Fruit fly (Drosophila melanogaster) whole organism, prepupa: ENCODE measurements around the gene CG14050.

ENCODE experiments used
- Blimp-1 ChIP-seq: fragments of 200-800 bp; sonication (Bioruptor generic); optimal IDR thresholded peaks from 3 replicates; lab custom pipeline; 2017; ENCODE audit warnings: missing biosample characterization, missing genetic modification characterization, mild to moderate bottlenecking, moderate library complexity, missing genetic modification reagents
- CG10631 ChIP-seq: fragments of 200-800 bp; sonication (Bioruptor generic); optimal IDR thresholded peaks from 2 replicates; lab custom pipeline; 2016; ENCODE audit warnings: missing biosample characterization, missing genetic modification characterization
- CG11294 ChIP-seq: fragments of 200-800 bp; sonication (Bioruptor generic); IDR thresholded peaks from 2 replicates; pipeline ENCODE4 v1.3.6; 2022; ENCODE audit warnings: missing biosample characterization, missing genetic modification characterization
- CG11762 ChIP-seq: fragments of 200-800 bp; sonication (Bioruptor generic); optimal IDR thresholded peaks from 3 replicates; lab custom pipeline; 2016; ENCODE audit warnings: missing biosample characterization, missing genetic modification characterization; ENCODE audit not compliant: insufficient read depth
- CG15336 ChIP-seq: fragments of 200-800 bp; sonication (Bioruptor generic); IDR thresholded peaks from 2 replicates; pipeline ENCODE4 v1.3.6; 2022; ENCODE audit warnings: missing biosample characterization, missing genetic modification characterization
- CG1621 ChIP-seq: fragments of 200-800 bp; sonication (Bioruptor generic); optimal IDR thresholded peaks from 3 replicates; lab custom pipeline; 2018; ENCODE audit warnings: missing biosample characterization, mild to moderate bottlenecking, missing genetic modification characterization
- CG16779 ChIP-seq: fragments of 200-800 bp; sonication (Bioruptor generic); optimal IDR thresholded peaks from 3 replicates; lab custom pipeline; 2017; ENCODE audit warnings: missing biosample characterization, mild to moderate bottlenecking, missing genetic modification characterization
- CG3032 ChIP-seq: fragments of 200-800 bp; optimal IDR thresholded peaks from 2 replicates; lab custom pipeline; 2019; ENCODE audit warnings: missing biosample characterization, mild to moderate bottlenecking, missing genetic modification characterization, moderate library complexity
- CG32006 ChIP-seq: fragments of 200-800 bp; sonication (Bioruptor generic); optimal IDR thresholded peaks from 3 replicates; lab custom pipeline; 2017; ENCODE audit warnings: missing biosample characterization, mild to moderate bottlenecking, missing genetic modification characterization
- CG3919 ChIP-seq: fragments of 200-800 bp; sonication (Bioruptor generic); optimal IDR thresholded peaks from 3 replicates; lab custom pipeline; 2016; ENCODE audit warnings: missing biosample characterization, missing genetic modification characterization
- CG4318 ChIP-seq: fragments of 200-800 bp; sonication (Bioruptor generic); optimal IDR thresholded peaks from 3 replicates; lab custom pipeline; 2017; ENCODE audit warnings: missing biosample characterization, mild to moderate bottlenecking, missing genetic modification characterization
- CG6163 ChIP-seq: fragments of 200-800 bp; sonication (Bioruptor generic); IDR thresholded peaks from 3 replicates; pipeline ENCODE4 v1.3.6; 2022; ENCODE audit warnings: missing biosample characterization, missing genetic modification characterization
- CG6276 ChIP-seq: fragments of 200-800 bp; sonication (Bioruptor generic); optimal IDR thresholded peaks from 2 replicates; lab custom pipeline; 2017; ENCODE audit warnings: missing biosample characterization, mild to moderate bottlenecking, missing genetic modification characterization
- CG6808 ChIP-seq: fragments of 200-800 bp; sonication (Bioruptor generic); optimal IDR thresholded peaks from 3 replicates; lab custom pipeline; 2017; ENCODE audit warnings: missing biosample characterization, missing genetic modification characterization, mild to moderate bottlenecking, moderate library complexity, missing genetic modification reagents
- CG6854 ChIP-seq: fragments of 200-800 bp; sonication (Bioruptor generic); optimal IDR thresholded peaks from 2 replicates; lab custom pipeline; 2017; ENCODE audit warnings: missing biosample characterization, mild to moderate bottlenecking, missing genetic modification characterization
- CG7368 ChIP-seq: fragments of 200-800 bp; sonication (Bioruptor generic); optimal IDR thresholded peaks from 3 replicates; lab custom pipeline; 2016; ENCODE audit warnings: missing biosample characterization, missing genetic modification characterization
- CG8119 ChIP-seq: fragments of 200-800 bp; sonication (Bioruptor generic); IDR thresholded peaks from 3 replicates; pipeline ENCODE4 v1.3.6; 2022; ENCODE audit warnings: missing biosample characterization, missing genetic modification characterization
- CG9139 ChIP-seq: fragments of 200-800 bp; sonication (Bioruptor generic); optimal IDR thresholded peaks from 3 replicates; lab custom pipeline; 2017; ENCODE audit warnings: missing biosample characterization, mild to moderate bottlenecking, missing genetic modification characterization
- Eip78C ChIP-seq: fragments of 200-800 bp; sonication (Bioruptor generic); peaks from one replicate; lab custom pipeline; 2016; ENCODE audit warnings: missing biosample characterization, missing genetic modification characterization
- Eip93F ChIP-seq: fragments of 200-800 bp; sonication (Bioruptor generic); optimal IDR thresholded peaks from 2 replicates; lab custom pipeline; 2016; ENCODE audit warnings: missing biosample characterization, mild to moderate bottlenecking, missing genetic modification characterization
- Ets21C ChIP-seq: fragments of 200-800 bp; sonication (Bioruptor generic); optimal IDR thresholded peaks from 3 replicates; lab custom pipeline; 2016; ENCODE audit warnings: missing biosample characterization, missing genetic modification characterization
- Hr38 ChIP-seq: sonication (Bioruptor generic); optimal IDR thresholded peaks from 2 replicates; lab custom pipeline; 2016; ENCODE audit warnings: missing biosample characterization, missing genetic modification characterization
- Hr39 ChIP-seq: fragments of 200-800 bp; sonication (Bioruptor generic); optimal IDR thresholded peaks from 2 replicates; lab custom pipeline; 2016; ENCODE audit warnings: missing biosample characterization, missing genetic modification characterization
- Hr4 ChIP-seq: fragments of 200-800 bp; sonication (Bioruptor generic); optimal IDR thresholded peaks from 3 replicates; lab custom pipeline; 2016; ENCODE audit warnings: missing biosample characterization, missing genetic modification characterization
- Lpt ChIP-seq: fragments of 200-800 bp; sonication (Bioruptor generic); optimal IDR thresholded peaks from 3 replicates; lab custom pipeline; 2016; ENCODE audit warnings: missing biosample characterization, missing genetic modification characterization
- Met ChIP-seq: fragments of 200-800 bp; sonication (Bioruptor generic); optimal IDR thresholded peaks from 3 replicates; lab custom pipeline; 2016; ENCODE audit warnings: missing biosample characterization, missing genetic modification characterization
- Smox ChIP-seq: fragments of 200-800 bp; sonication (Bioruptor generic); optimal IDR thresholded peaks from 3 replicates; lab custom pipeline; 2016; ENCODE audit warnings: missing biosample characterization, missing genetic modification characterization
- Sox14 ChIP-seq: fragments of 200-800 bp; sonication (Bioruptor generic); optimal IDR thresholded peaks from 3 replicates; lab custom pipeline; 2016; ENCODE audit warnings: missing biosample characterization, missing genetic modification characterization
- Sox15 ChIP-seq: fragments of 200-800 bp; sonication (Bioruptor generic); optimal IDR thresholded peaks from 3 replicates; lab custom pipeline; 2016; ENCODE audit warnings: missing biosample characterization, missing genetic modification characterization
- achi ChIP-seq: fragments of 200-800 bp; sonication (Bioruptor generic); optimal IDR thresholded peaks from 3 replicates; lab custom pipeline; 2016; ENCODE audit warnings: missing biosample characterization, missing genetic modification characterization
- acj6 ChIP-seq: fragments of 200-800 bp; sonication (Bioruptor generic); optimal IDR thresholded peaks from 3 replicates; lab custom pipeline; 2016; ENCODE audit warnings: missing biosample characterization, missing genetic modification characterization
- cyc ChIP-seq: fragments of 200-800 bp; sonication (Bioruptor generic); optimal IDR thresholded peaks from 3 replicates; lab custom pipeline; 2016; ENCODE audit warnings: missing biosample characterization, missing genetic modification characterization
- dac ChIP-seq: fragments of 200-800 bp; sonication (Bioruptor generic); optimal IDR thresholded peaks from 2 replicates; lab custom pipeline; 2017; ENCODE audit warnings: missing biosample characterization, mild to moderate bottlenecking, missing genetic modification characterization
- dsx ChIP-seq: fragments of 200-800 bp; optimal IDR thresholded peaks from 3 replicates; lab custom pipeline; 2019; ENCODE audit warnings: missing biosample characterization, mild to moderate bottlenecking, missing genetic modification characterization, moderate library complexity; ENCODE audit not compliant: poor library complexity, severe bottlenecking
- eg ChIP-seq: fragments of 200-800 bp; sonication (Bioruptor generic); IDR thresholded peaks from 3 replicates; pipeline ENCODE4 v1.3.6; 2022; ENCODE audit warnings: missing biosample characterization, missing genetic modification characterization
- fd85E ChIP-seq: fragments of 200-800 bp; sonication (Bioruptor generic); optimal IDR thresholded peaks from 3 replicates; lab custom pipeline; 2016; ENCODE audit warnings: missing biosample characterization, missing genetic modification characterization
- fkh ChIP-seq: fragments of 200-800 bp; sonication (Bioruptor generic); optimal IDR thresholded peaks from 3 replicates; lab custom pipeline; 2017; ENCODE audit warnings: missing biosample characterization, mild to moderate bottlenecking, missing genetic modification characterization, moderate library complexity
- lz ChIP-seq: fragments of 200-800 bp; sonication (Bioruptor generic); optimal IDR thresholded peaks from 3 replicates; lab custom pipeline; 2016; ENCODE audit warnings: missing biosample characterization, missing genetic modification characterization
- net ChIP-seq: fragments of 200-800 bp; sonication (Bioruptor generic); optimal IDR thresholded peaks from 3 replicates; lab custom pipeline; 2016; ENCODE audit warnings: missing biosample characterization, missing genetic modification characterization
- pdm3 ChIP-seq: fragments of 200-800 bp; sonication (Bioruptor generic); optimal IDR thresholded peaks from 3 replicates; lab custom pipeline; 2016; ENCODE audit warnings: missing biosample characterization, missing genetic modification characterization
- salr ChIP-seq, 2 experiments: fragments of 200-800 bp; sonication (Bioruptor generic); optimal IDR thresholded peaks; 3 replicates each; lab custom pipeline; 2016 to 2018; ENCODE audit warnings: missing biosample characterization in 2 of 2, missing genetic modification characterization in 2 of 2, mild to moderate bottlenecking in 1 of 2
- ss ChIP-seq, 2 experiments: fragments of 200-800 bp; sonication (Bioruptor generic); optimal IDR thresholded peaks; 2 replicates in 1 of 2; 3 replicates in 1 of 2; lab custom pipeline; 2017 to 2018; ENCODE audit warnings: mild to moderate bottlenecking in 2 of 2, missing biosample characterization in 2 of 2, missing genetic modification characterization in 2 of 2, moderate library complexity in 1 of 2
- svp ChIP-seq: fragments of 200-800 bp; sonication (Bioruptor generic); peaks from one replicate; lab custom pipeline; 2016; ENCODE audit warnings: missing biosample characterization, missing genetic modification characterization
- vri ChIP-seq: fragments of 200-800 bp; sonication (Bioruptor generic); optimal IDR thresholded peaks from 3 replicates; lab custom pipeline; 2016; ENCODE audit warnings: missing biosample characterization, mild to moderate bottlenecking, missing genetic modification characterization

CG14050 gene

DNA sequence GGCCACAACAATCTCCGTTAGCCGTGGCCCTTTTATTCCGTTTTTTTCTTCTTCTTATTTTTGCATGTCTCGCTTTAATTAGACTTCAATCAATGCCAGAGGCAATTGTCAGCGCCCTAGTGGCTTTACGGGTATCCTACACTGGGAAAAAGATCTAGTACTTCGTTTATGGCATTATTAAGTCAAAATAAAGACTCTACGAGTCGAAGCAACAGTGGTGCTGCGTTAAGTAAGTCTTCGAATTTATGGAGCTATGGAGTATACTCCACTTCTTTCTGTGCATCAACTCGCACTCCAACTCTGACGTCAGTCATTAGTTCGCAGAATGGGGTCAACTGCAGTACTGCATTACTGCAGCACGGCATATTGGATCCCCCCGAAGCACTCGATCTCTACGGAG, 30.4 kb upstream of the CG14050 start (continued):
- peak; percentile 15 for TF ChIP-seq achi (GFP tag; lab: Kevin White, UChicago)
- TF ChIP-seq Eip78C (GFP tag; lab: Kevin White, UChicago) = peak; percentile 84
- TF ChIP-seq ss (GFP tag; optimal IDR thresholded peaks at IDR 0.05; lab: Kevin White, UChicago) = no peak
- peak; percentile 39 for TF ChIP-seq svp (GFP tag; lab: Kevin White, UChicago)
- peak; percentile 20 for TF ChIP-seq CG11762 (GFP tag; lab: Kevin White, UChicago)
- TF ChIP-seq fd85E = no peak

DNA sequence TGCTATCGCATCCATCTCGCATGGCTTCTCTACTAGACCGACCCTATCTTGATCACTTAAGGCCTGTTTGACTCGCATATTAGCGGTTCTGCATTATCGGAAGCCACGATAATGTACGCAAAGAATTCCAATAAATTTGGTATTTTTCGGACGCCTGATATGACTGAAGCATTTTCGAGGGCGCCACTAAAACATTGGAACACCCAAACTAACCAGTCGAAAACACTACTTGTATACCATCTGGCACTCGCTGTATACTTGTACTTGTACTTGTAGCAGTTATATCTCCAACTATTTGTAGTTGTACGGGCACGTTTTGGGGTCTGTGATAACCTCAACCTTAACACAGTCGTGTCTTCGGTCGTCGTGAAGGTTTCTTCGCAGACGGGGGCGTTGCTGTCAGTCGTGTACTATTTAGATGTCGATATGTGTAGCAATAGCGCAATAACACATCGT, 29.5 kb upstream of the CG14050 start:
- no peak for TF ChIP-seq Hr39 (GFP tag; lab: Kevin White, UChicago)
- no peak for TF ChIP-seq lz (GFP tag; lab: Kevin White, UChicago)
- TF ChIP-seq eg (GFP tag; lab: Robert Waterston, UW) = no peak
- no peak for TF ChIP-seq CG8119 (GFP tag; lab: Robert Waterston, UW)
- no peak for TF ChIP-seq cyc
- no peak for TF ChIP-seq Hr4

DNA sequence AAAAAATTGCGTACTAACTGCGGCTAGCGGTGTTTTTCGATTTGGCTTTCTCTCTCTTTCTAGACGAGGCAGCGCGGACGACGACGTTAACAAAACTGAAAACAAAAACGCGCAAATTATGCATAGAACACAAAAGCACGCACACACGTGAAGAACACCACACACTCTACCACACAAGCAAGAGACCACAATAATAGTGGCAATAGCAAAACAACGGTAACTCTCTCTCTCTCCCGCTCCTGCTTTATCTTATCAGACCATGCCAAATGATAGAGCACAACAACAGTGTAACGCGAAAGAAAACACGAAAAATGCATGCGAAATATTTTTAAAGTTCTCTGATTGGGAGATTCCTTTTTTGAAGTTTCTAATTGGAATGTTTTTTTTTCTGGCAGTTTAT, 28.2 kb upstream of the CG14050 start:
- no peak for TF ChIP-seq CG6163 (GFP tag; lab: Robert Waterston, UW)
- TF ChIP-seq Smox (GFP tag; lab: Kevin White, UChicago) = no peak
- TF ChIP-seq Eip78C (GFP tag; lab: Kevin White, UChicago) = no peak
- no peak for TF ChIP-seq Sox15 (GFP tag; lab: Kevin White, UChicago)

DNA sequence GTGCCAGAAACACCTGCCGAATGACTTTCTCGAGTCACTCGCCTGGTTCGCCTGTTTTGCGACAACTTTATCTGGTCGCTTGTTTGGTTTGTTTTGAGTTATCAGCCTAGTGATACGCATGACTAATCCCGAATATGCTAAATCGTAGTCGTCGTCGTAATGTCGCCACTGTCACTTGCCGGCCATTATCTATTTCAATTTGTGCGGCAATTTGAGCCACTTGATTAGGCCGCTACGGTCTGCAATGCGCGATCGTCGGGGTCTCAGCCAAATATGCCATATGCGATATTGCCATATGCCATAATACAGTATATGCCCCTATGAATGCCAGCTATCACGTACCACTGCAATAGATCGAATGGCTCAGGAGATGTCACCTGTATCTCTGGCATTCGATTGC, 26.8 kb upstream of the CG14050 start:
- TF ChIP-seq vri (GFP tag; lab: Kevin White, UChicago) (peak; percentile 66), Met (GFP tag; lab: Kevin White, UChicago) (no peak), fd85E (no peak), svp (GFP tag; lab: Kevin White, UChicago) (peak; percentile 28)

DNA sequence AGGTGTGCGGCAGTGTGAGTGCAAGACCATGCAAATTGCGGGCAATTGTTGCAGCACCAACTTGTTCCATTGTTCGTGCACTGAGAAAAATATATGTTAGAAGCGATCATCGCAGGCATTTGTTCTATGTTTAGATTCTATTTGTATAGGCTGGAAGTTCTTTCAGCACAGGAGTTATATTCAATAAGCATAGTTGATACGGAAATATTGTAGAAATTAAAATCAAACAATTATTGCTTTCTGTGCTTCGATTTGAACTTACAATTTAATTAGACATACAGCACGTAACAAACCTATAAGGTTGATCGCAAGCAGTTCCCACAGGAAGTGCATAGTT, 24.2 kb upstream of the CG14050 start:
- TF ChIP-seq CG7368 (no peak), Lpt (peak; percentile 15), CG6808 (GFP tag; lab: Kevin White, UChicago) (no peak), fkh (GFP tag; lab: Kevin White, UChicago) (no peak), CG16779 (no peak), CG15336 (peak; percentile 68), Hr38 (GFP tag; lab: Kevin White, UChicago) (no peak), pdm3 (GFP tag; lab: Kevin White, UChicago) (no peak), CG3032 (tag; lab: Kevin White, UChicago) (no peak), net (GFP tag; lab: Kevin White, UChicago) (no peak), CG9139 (GFP tag; lab: Kevin White, UChicago) (no peak), CG3919 (GFP tag; lab: Kevin White, UChicago) (no peak), Met (GFP tag; lab: Kevin White, UChicago) (no peak), CG11762 (GFP tag; lab: Kevin White, UChicago) (no peak), Ets21C (no peak), CG32006 (GFP tag; lab: Kevin White, UChicago) (no peak), Eip93F (GFP tag; lab: Kevin White, UChicago) (no peak), dac (GFP tag; lab: Kevin White, UChicago) (no peak), Eip78C (GFP tag; lab: Kevin White, UChicago) (peak; percentile 27), acj6 (GFP tag; lab: Kevin White, UChicago) (no peak), Blimp-1 (GFP tag; lab: Kevin White, UChicago) (no peak), CG10631 (GFP tag; lab: Kevin White, UChicago) (no peak), CG4318 (no peak), dsx (GFP tag; lab: Kevin White, UChicago) (no peak), ss (GFP tag; optimal IDR thresholded peaks at IDR 0.05; lab: Kevin White, UChicago) (no peak), CG11294 (peak; percentile 43; the same call in 1 of the 2 replicates), CG6854 (GFP tag; lab: Kevin White, UChicago) (no peak), salr (GFP tag; optimal IDR thresholded peaks at IDR 0.05; lab: Kevin White, UChicago) (no peak), CG6163 (GFP tag; lab: Robert Waterston, UW) (peak; percentile 60; the same call in 2 of the 3 replicates), vri (GFP tag; lab: Kevin White, UChicago) (no peak), svp (GFP tag; lab: Kevin White, UChicago) (peak; percentile 36), eg (GFP tag; lab: Robert Waterston, UW) (peak; percentile 81), CG1621 (no peak), CG6276 (GFP tag; lab: Kevin White, UChicago) (no peak), Sox14 (GFP tag; lab: Kevin White, UChicago) (no peak)
